Fruit fly (Drosophila melanogaster): ENCODE measurements around the gene tgo.

The tgo gene

dm6 chr3R:8980776-8981165 is 39.1 kb downstream of the tgo start, which contains the start of gene CAHbeta (continued):
- TF ChIP-seq Med (GFP tag) (peak; percentile 82), Hr51 (GFP tag; optimal IDR thresholded peaks at IDR 0.05) (peak in 1 of 2 experiments; percentile 13), CG3163 (GFP tag; optimal IDR thresholded peaks at IDR 0.05) (peak; percentile 62), CG4854 (GFP tag; optimal IDR thresholded peaks at IDR 0.05) (no peak), Atf6 (GFP tag; IDR thresholded peaks at IDR 0.05) (no peak), CG34422 (GFP tag; IDR thresholded peaks at IDR 0.05) (peak; percentile 12; the same call in 1 of the 3 replicates), Asciz (GFP tag; optimal IDR thresholded peaks at IDR 0.05) (no peak), CG4328 (GFP tag; optimal IDR thresholded peaks at IDR 0.05) (no peak), CG12769 (tag; optimal IDR thresholded peaks at IDR 0.05) (peak; percentile 67), CG10565 (GFP tag; optimal IDR thresholded peaks at IDR 0.05) (no peak), cwo (GFP tag; optimal IDR thresholded peaks at IDR 0.05) (peak; percentile 75), CG32532 (GFP tag; IDR thresholded peaks at IDR 0.05) (peak; percentile 36; the same call in 1 of the 2 replicates), mirr (GFP tag; optimal IDR thresholded peaks at IDR 0.05) (peak; percentile 23), stc (GFP tag; IDR thresholded peaks at IDR 0.05) (peak; percentile 23; the same call in 1 of the 2 replicates), BEAF-32 (GFP tag; optimal IDR thresholded peaks at IDR 0.05) (no peak), CG7271 (tag; optimal IDR thresholded peaks at IDR 0.05) (no peak), Dll (GFP tag; IDR thresholded peaks at IDR 0.05; ENCODE audit: partially characterized antibody) (peak; percentile 34; the same call in 1 of the 4 replicates), exex (tag; optimal IDR thresholded peaks at IDR 0.05) (peak; percentile 17), CG7987 (GFP tag; optimal IDR thresholded peaks at IDR 0.05) (peak; percentile 66), Fer3 (tag; optimal IDR thresholded peaks at IDR 0.05) (no peak), CG2199 (GFP tag; IDR thresholded peaks at IDR 0.05) (0 out of 3 replicates have a peak, but pooled peaks have one; percentile 2), CG30020 (tag; optimal IDR thresholded peaks at IDR 0.05) (no peak), Pdp1 (GFP tag; optimal IDR thresholded peaks at IDR 0.05) (no peak), psq (GFP tag; optimal IDR thresholded peaks at IDR 0.05) (no peak), ttk (GFP tag; IDR thresholded peaks at IDR 0.05) (no peak), zfh1 (GFP tag; IDR thresholded peaks at IDR 0.05) (no peak), onecut (GFP tag; IDR thresholded peaks at IDR 0.05) (0 out of 2 replicates have a peak, but pooled peaks have one; percentile 12), MTF-1 (GFP tag; optimal IDR thresholded peaks at IDR 0.05; ENCODE audit: borderline replicate concordance) (no peak), Hand (GFP tag; optimal IDR thresholded peaks at IDR 0.05) (peak; percentile 65), kni (GFP tag; optimal IDR thresholded peaks at IDR 0.05) (no peak), CG13296 (GFP tag; optimal IDR thresholded peaks at IDR 0.05) (peak; percentile 33), nom (GFP tag; optimal IDR thresholded peaks at IDR 0.05) (no peak), CG10209 (GFP tag; optimal IDR thresholded peaks at IDR 0.05) (no peak), usp (GFP tag; optimal IDR thresholded peaks at IDR 0.05) (no peak), CG8944 (GFP tag; optimal IDR thresholded peaks at IDR 0.05) (no peak), Lim3 (GFP tag; IDR thresholded peaks at IDR 0.05) (no peak), gsb (GFP tag; IDR thresholded peaks at IDR 0.05) (no peak), CG12071 (GFP tag; optimal IDR thresholded peaks at IDR 0.05) (peak; percentile 58), so (GFP tag; IDR thresholded peaks at IDR 0.05) (no peak), CG17802 (tag; optimal IDR thresholded peaks at IDR 0.05) (no peak), CG12219 (GFP tag; optimal IDR thresholded peaks at IDR 0.05) (peak; percentile 6), ase (GFP tag; IDR thresholded peaks at IDR 0.05) (no peak), CG34376 (GFP tag; optimal IDR thresholded peaks at IDR 0.05) (peak; percentile 81), Chrac-16 (GFP tag; optimal IDR thresholded peaks at IDR 0.05) (no peak), bigmax (GFP tag; optimal IDR thresholded peaks at IDR 0.05) (no peak), pzg (GFP tag; optimal IDR thresholded peaks at IDR 0.05) (no peak), kay (GFP tag; optimal IDR thresholded peaks at IDR 0.05) (peak; percentile 15), CG17385 (GFP tag; optimal IDR thresholded peaks at IDR 0.05) (peak; percentile 21), CG32767 (GFP tag; IDR thresholded peaks at IDR 0.05) (no peak), CG2120 (GFP tag; optimal IDR thresholded peaks at IDR 0.05) (no peak)

All from whole organism, embryonic.